Worm (Caenorhabditis elegans) whole organism, mixed stage, embryonic: ENCODE results near the gene cyn-6.

Experiments used
- bed-3 ChIP-seq: fragments of 200-800 bp; sonication (Bioruptor generic); optimal IDR thresholded peaks from 3 replicates; lab custom pipeline; 2018; ENCODE audit warnings: mild to moderate bottlenecking, missing genetic modification characterization, moderate library complexity, missing compliant biosample characterization
- ces-1 ChIP-seq: fragments of 150-350 bp; optimal IDR thresholded peaks from 2 replicates; lab custom pipeline; 2014; ENCODE audit warnings: missing biosample characterization, missing genetic modification reagents, missing genetic modification characterization
- cnd-1 ChIP-seq: fragments of 200-800 bp; sonication (Bioruptor generic); optimal IDR thresholded peaks from 2 replicates; lab custom pipeline; 2018; ENCODE audit warnings: mild to moderate bottlenecking, missing genetic modification characterization, missing compliant biosample characterization
- lsy-2 ChIP-seq: fragments of 150-350 bp; optimal IDR thresholded peaks from 2 replicates; lab custom pipeline; 2014; ENCODE audit warnings: missing biosample characterization, missing genetic modification characterization
- nhr-2 ChIP-seq: fragments of 150-350 bp; optimal IDR thresholded peaks from 2 replicates; lab custom pipeline; 2014; ENCODE audit warnings: missing biosample characterization, missing genetic modification characterization
- pha-4 ChIP-seq: fragments of 150-350 bp; optimal IDR thresholded peaks from 2 replicates; lab custom pipeline; 2018; ENCODE audit warnings: missing biosample characterization, missing genetic modification reagents, missing genetic modification characterization
- sptf-1 ChIP-seq: sonication (generic microtip); optimal IDR thresholded peaks from 2 replicates; lab custom pipeline; 2017; ENCODE audit warnings: mild to moderate bottlenecking, missing genetic modification characterization, moderate library complexity, missing compliant biosample characterization
- unc-62 ChIP-seq: fragments of 150-350 bp; optimal IDR thresholded peaks from 2 replicates; lab custom pipeline; 2014; ENCODE audit warnings: missing biosample characterization, missing genetic modification reagents, missing genetic modification characterization

cyn-6 gene

ce11 chrIII:822546-823272 is 49.5 kb downstream of the cyn-6 start, which contains the start of gene clec-149:
Gene clec-149 (plus strand): TSS chrIII:823222.
- no peak for TF ChIP-seq pha-4
- TF ChIP-seq unc-62, result peak; percentile 43
- TF ChIP-seq bed-3, result no peak
- no peak for TF ChIP-seq cnd-1 (tag; lab: Kevin White, UChicago)
- no peak for TF ChIP-seq nhr-2
- no peak for TF ChIP-seq lsy-2 (tag; lab: Kevin White, UChicago)
- TF ChIP-seq ces-1 (GFP tag; lab: Kevin White, UChicago), result no peak
- no peak for TF ChIP-seq sptf-1 (tag; lab: Kevin White, UChicago)
